Worm (Caenorhabditis elegans) whole organism, young adult: Measurements from ENCODE around the gene C25H3.7.

Experiments used
- B0019.2 ChIP-seq: fragments of 200-800 bp; sonication (Bioruptor generic); conservative IDR thresholded peaks from 2 replicates; pipeline ENCODE4 v1.3.6; 2022; ENCODE audit warnings: missing genetic modification reagents, missing genetic modification characterization, missing compliant biosample characterization
- C06A6.2 ChIP-seq: fragments of 200-800 bp; sonication (Bioruptor generic); conservative IDR thresholded peaks from 2 replicates; pipeline ENCODE4 v1.3.6; 2022; ENCODE audit warnings: missing genetic modification characterization, missing compliant biosample characterization
- F22D6.2 ChIP-seq: sonication (generic microtip); optimal IDR thresholded peaks from 2 replicates; lab custom pipeline; 2016; ENCODE audit warnings: mild to moderate bottlenecking, missing genetic modification characterization, missing compliant biosample characterization
- F23B12.7 ChIP-seq: sonication (generic microtip); optimal IDR thresholded peaks from 2 replicates; lab custom pipeline; 2017; ENCODE audit warnings: missing genetic modification characterization, mild to moderate bottlenecking, missing compliant biosample characterization, antibody characterized with exemption, moderate library complexity; ENCODE audit not compliant: insufficient read depth
- F33H1.4 ChIP-seq: fragments of 200-800 bp; sonication (Bioruptor generic); IDR thresholded peaks from 2 replicates; pipeline ENCODE4 v1.3.6; 2022; ENCODE audit warnings: missing genetic modification reagents, missing genetic modification characterization, missing compliant biosample characterization
- F39B2.1 ChIP-seq: fragments of 200-800 bp; sonication (Bioruptor generic); IDR thresholded peaks from 2 replicates; pipeline ENCODE4 v1.3.6; 2022; ENCODE audit warnings: missing genetic modification reagents, missing genetic modification characterization, missing compliant biosample characterization
- K11D2.4 ChIP-seq: fragments of 200-800 bp; sonication (Bioruptor generic); IDR thresholded peaks from 2 replicates; pipeline ENCODE4 v1.3.6; 2022; ENCODE audit warnings: missing genetic modification reagents, missing genetic modification characterization, missing compliant biosample characterization
- T07F8.4 ChIP-seq: sonication (generic microtip); optimal IDR thresholded peaks from 2 replicates; lab custom pipeline; 2016; ENCODE audit warnings: mild to moderate bottlenecking, missing genetic modification characterization, moderate library complexity, missing compliant biosample characterization
- T26A5.8 ChIP-seq: sonication (generic microtip); optimal IDR thresholded peaks from 2 replicates; lab custom pipeline; 2016; ENCODE audit warnings: missing genetic modification characterization, missing compliant biosample characterization
- Y53G8AR.9 ChIP-seq: fragments of 200-800 bp; sonication (Bioruptor generic); conservative IDR thresholded peaks from 2 replicates; pipeline ENCODE4 v1.3.6; 2022; ENCODE audit warnings: missing genetic modification reagents, missing genetic modification characterization, missing compliant biosample characterization
- Y56A3A.18 ChIP-seq: fragments of 200-800 bp; sonication (Bioruptor generic); IDR thresholded peaks from 2 replicates; pipeline ENCODE4 v1.3.6; 2022; ENCODE audit warnings: missing genetic modification reagents, missing genetic modification characterization, missing compliant biosample characterization
- Y67H2A.10 ChIP-seq: fragments of 200-800 bp; sonication (Bioruptor generic); conservative IDR thresholded peaks from 2 replicates; pipeline ENCODE4 v1.3.6; 2022; ENCODE audit warnings: missing genetic modification reagents, missing genetic modification characterization, missing compliant biosample characterization
- Y79H2A.3 ChIP-seq: fragments of 200-800 bp; sonication (Bioruptor generic); conservative IDR thresholded peaks from 2 replicates; pipeline ENCODE4 v1.3.6; 2022; ENCODE audit warnings: missing genetic modification reagents, missing genetic modification characterization, missing compliant biosample characterization
- Y95B8A.8 ChIP-seq: fragments of 200-800 bp; sonication (Bioruptor generic); IDR thresholded peaks from 2 replicates; pipeline ENCODE4 v1.3.6; 2022; ENCODE audit warnings: missing genetic modification reagents, missing genetic modification characterization, missing compliant biosample characterization
- attf-3 ChIP-seq: fragments of 200-800 bp; sonication (Bioruptor generic); conservative IDR thresholded peaks from 2 replicates; pipeline ENCODE4 v1.3.6; 2022; ENCODE audit warnings: missing genetic modification reagents, missing genetic modification characterization, missing compliant biosample characterization
- attf-5 ChIP-seq: fragments of 200-800 bp; sonication (Bioruptor generic); optimal IDR thresholded peaks from 2 replicates; lab custom pipeline; 2018; ENCODE audit warnings: mild to moderate bottlenecking, missing genetic modification characterization, missing compliant biosample characterization
- ccch-3 ChIP-seq: fragments of 200-800 bp; sonication (Bioruptor generic); optimal IDR thresholded peaks from 2 replicates; lab custom pipeline; 2018; ENCODE audit warnings: mild to moderate bottlenecking, missing genetic modification characterization, missing compliant biosample characterization
- cebp-1 ChIP-seq, 2 experiments: fragments of 200-800 bp in 1 of 2; sonication (Bioruptor generic) in 1 of 2; sonication (generic microtip) in 1 of 2; IDR thresholded peaks in 1 of 2; optimal IDR thresholded peaks in 1 of 2; 2 replicates each; pipeline versions ENCODE4 v1.3.6 to Lab custom; 2017 to 2022; ENCODE audit warnings: missing compliant biosample characterization in 2 of 2, missing genetic modification characterization in 2 of 2, mild to moderate bottlenecking in 1 of 2, missing genetic modification reagents in 1 of 2, moderate library complexity in 1 of 2
- die-1 ChIP-seq: sonication (generic microtip); optimal IDR thresholded peaks from 2 replicates; lab custom pipeline; 2016; ENCODE audit warnings: missing genotype, mild to moderate bottlenecking, missing genetic modification characterization, missing compliant biosample characterization
- egl-18 ChIP-seq: fragments of 200-800 bp; sonication (Bioruptor generic); IDR thresholded peaks from 2 replicates; pipeline ENCODE4 v1.3.6; 2022; ENCODE audit warnings: missing genetic modification reagents, missing genetic modification characterization, missing compliant biosample characterization
- ets-4 ChIP-seq: fragments of 200-800 bp; sonication (Bioruptor generic); optimal IDR thresholded peaks from 2 replicates; lab custom pipeline; 2018; ENCODE audit warnings: mild to moderate bottlenecking, missing genetic modification characterization, missing compliant biosample characterization
- lin-35 ChIP-seq, 3 experiments: fragments of 150-350 bp in 2 of 3; sonication (generic microtip) in 1 of 3; optimal IDR thresholded peaks; 2 replicates each; lab custom pipeline; 2014 to 2018; ENCODE audit warnings: missing biosample characterization in 3 of 3, missing genetic modification characterization in 3 of 3, missing genetic modification reagents in 3 of 3
- mxl-1 ChIP-seq: sonication (generic microtip); optimal IDR thresholded peaks from 2 replicates; lab custom pipeline; 2016; ENCODE audit warnings: missing genetic modification characterization, missing compliant biosample characterization
- nfyb-1 ChIP-seq: fragments of 200-800 bp; sonication (Bioruptor generic); IDR thresholded peaks from 2 replicates; pipeline ENCODE4 v1.3.6; 2022; ENCODE audit warnings: missing genetic modification reagents, missing genetic modification characterization, missing compliant biosample characterization
- pha-4 ChIP-seq: fragments of 150-350 bp; sonication (generic microtip); optimal IDR thresholded peaks from 2 replicates; lab custom pipeline; 2014; ENCODE audit warnings: missing biosample characterization, missing genetic modification reagents, missing genetic modification characterization
- rpc-1 ChIP-seq, 2 experiments: fragments of 150-350 bp in 1 of 2; sonication (generic microtip) in 1 of 2; optimal IDR thresholded peaks; 2 replicates each; lab custom pipeline; 2014 to 2018; ENCODE audit warnings: missing biosample characterization in 1 of 2, missing genetic modification characterization in 1 of 2, missing genetic modification reagents in 1 of 2, missing genotype in 1 of 2
- sea-2 ChIP-seq: fragments of 200-800 bp; sonication (Bioruptor generic); IDR thresholded peaks from 2 replicates; pipeline ENCODE4 v1.3.6; 2022; ENCODE audit warnings: missing genetic modification characterization, missing compliant biosample characterization
- snpc-4 ChIP-seq, 5 experiments: fragments of 150-350 bp in 1 of 5; sonication (generic microtip) in 4 of 5; optimal IDR thresholded peaks; 2 replicates each; lab custom pipeline; 2014 to 2018; ENCODE audit warnings: missing genetic modification characterization in 5 of 5, missing biosample characterization in 3 of 5, antibody characterized with exemption in 2 of 5, mild to moderate bottlenecking in 2 of 5, missing compliant biosample characterization in 2 of 5, missing genotype in 2 of 5, moderate library complexity in 2 of 5, missing genetic modification reagents in 1 of 5
- somi-1 ChIP-seq: fragments of 200-800 bp; sonication (Bioruptor generic); optimal IDR thresholded peaks from 2 replicates; lab custom pipeline; 2018; ENCODE audit warnings: mild to moderate bottlenecking, missing genetic modification characterization, missing compliant biosample characterization
- tbp1 ChIP-seq: fragments of 200-800 bp; sonication (Bioruptor generic); optimal IDR thresholded peaks from 2 replicates; lab custom pipeline; 2018; ENCODE audit warnings: mild to moderate bottlenecking, missing genetic modification characterization, missing compliant biosample characterization
- unc-130 ChIP-seq: sonication (generic microtip); optimal IDR thresholded peaks from 2 replicates; lab custom pipeline; 2016; ENCODE audit warnings: missing genetic modification reagents, missing genetic modification characterization, missing compliant biosample characterization
- zfh-2 ChIP-seq: fragments of 200-800 bp; sonication (Bioruptor generic); conservative IDR thresholded peaks from 2 replicates; pipeline ENCODE4 v1.3.6; 2022; ENCODE audit warnings: missing genetic modification reagents, missing genetic modification characterization, missing compliant biosample characterization
- zim-3 ChIP-seq: sonication (generic microtip); optimal IDR thresholded peaks from 2 replicates; lab custom pipeline; 2017; ENCODE audit warnings: mild to moderate bottlenecking, missing genetic modification characterization, moderate library complexity, missing compliant biosample characterization
- ztf-25 ChIP-seq: fragments of 200-800 bp; sonication (Bioruptor generic); IDR thresholded peaks from 2 replicates; pipeline ENCODE4 v1.3.6; 2022; ENCODE audit warnings: missing genetic modification reagents, missing genetic modification characterization, missing compliant biosample characterization

Gene C25H3.7

ce11 chrII:5708154-5708553 is 39.4 kb upstream of the C25H3.7 start:
- TF ChIP-seq pha-4: no peak
- TF ChIP-seq Y53G8AR.9 (GFP tag; lab: Robert Waterston, UW): no peak
- no peak for TF ChIP-seq egl-18
- TF ChIP-seq F33H1.4 (GFP tag; lab: Robert Waterston, UW): no peak
- no peak for TF ChIP-seq Y56A3A.18 (GFP tag; lab: Robert Waterston, UW)
- no peak for TF ChIP-seq ets-4 (GFP tag; lab: Kevin White, UChicago)
- no peak for TF ChIP-seq unc-130 (GFP tag; lab: Kevin White, UChicago)
- TF ChIP-seq somi-1 (GFP tag; lab: Kevin White, UChicago): no peak
- no peak for TF ChIP-seq die-1
- no peak for TF ChIP-seq Y95B8A.8 (GFP tag; lab: Robert Waterston, UW)
- no peak for TF ChIP-seq attf-5
- no peak for TF ChIP-seq B0019.2 (GFP tag; lab: Robert Waterston, UW)
- no peak for TF ChIP-seq sea-2 (GFP tag; lab: Robert Waterston, UW)
- no peak for TF ChIP-seq zim-3 (tag; lab: Kevin White, UChicago)
- no peak for TF ChIP-seq tbp1 (GFP tag; lab: Kevin White, UChicago)
- no peak for TF ChIP-seq attf-3 (GFP tag; lab: Robert Waterston, UW)
- no peak for TF ChIP-seq lin-35 (GFP tag; optimal IDR thresholded peaks at IDR 0.05; lab: Kevin White, UChicago)
- no peak for TF ChIP-seq ccch-3 (GFP tag; lab: Kevin White, UChicago)
- no peak for TF ChIP-seq ztf-25 (GFP tag; lab: Robert Waterston, UW)

- TF ChIP-seq K11D2.4: no peak
- TF ChIP-seq C06A6.2 (GFP tag; lab: Robert Waterston, UW): no peak
- TF ChIP-seq F39B2.1 (GFP tag; lab: Robert Waterston, UW): no peak
- no peak for TF ChIP-seq die-1
- no peak for TF ChIP-seq zfh-2 (GFP tag; lab: Robert Waterston, UW)
- TF ChIP-seq nfyb-1 (GFP tag; lab: Robert Waterston, UW): 0 out of 2 replicates have a peak, but pooled peaks have one; percentile 34
- no peak for TF ChIP-seq F22D6.2 (tag; lab: Kevin White, UChicago)
- no peak for TF ChIP-seq snpc-4 (GFP tag; optimal IDR thresholded peaks at IDR 0.05; lab: Kevin White, UChicago)
- TF ChIP-seq snpc-4 (tag; optimal IDR thresholded peaks at IDR 0.05; lab: Kevin White, UChicago): no peak
Measured at ce11 chrII:5707532-5707931, 38.8 kb upstream of the C25H3.7 start, which contains the start of gene osta-2. Gene osta-2, plus strand, starts transcription at chrII:5707691.

- TF ChIP-seq T26A5.8 (tag; lab: Kevin White, UChicago): no peak
- no peak for TF ChIP-seq T07F8.4
- no peak for TF ChIP-seq Y67H2A.10 (GFP tag; lab: Robert Waterston, UW)
- no peak for TF ChIP-seq F23B12.7
- TF ChIP-seq rpc-1 (optimal IDR thresholded peaks at IDR 0.05; lab: Kevin White, UChicago): no peak
- no peak for TF ChIP-seq rpc-1 (tag; optimal IDR thresholded peaks at IDR 0.05; lab: Kevin White, UChicago)
- TF ChIP-seq Y79H2A.3 (GFP tag; lab: Robert Waterston, UW): no peak
Measured at ce11 chrII:5704479-5704878, 35.7 kb upstream of the C25H3.7 start.

DNA sequence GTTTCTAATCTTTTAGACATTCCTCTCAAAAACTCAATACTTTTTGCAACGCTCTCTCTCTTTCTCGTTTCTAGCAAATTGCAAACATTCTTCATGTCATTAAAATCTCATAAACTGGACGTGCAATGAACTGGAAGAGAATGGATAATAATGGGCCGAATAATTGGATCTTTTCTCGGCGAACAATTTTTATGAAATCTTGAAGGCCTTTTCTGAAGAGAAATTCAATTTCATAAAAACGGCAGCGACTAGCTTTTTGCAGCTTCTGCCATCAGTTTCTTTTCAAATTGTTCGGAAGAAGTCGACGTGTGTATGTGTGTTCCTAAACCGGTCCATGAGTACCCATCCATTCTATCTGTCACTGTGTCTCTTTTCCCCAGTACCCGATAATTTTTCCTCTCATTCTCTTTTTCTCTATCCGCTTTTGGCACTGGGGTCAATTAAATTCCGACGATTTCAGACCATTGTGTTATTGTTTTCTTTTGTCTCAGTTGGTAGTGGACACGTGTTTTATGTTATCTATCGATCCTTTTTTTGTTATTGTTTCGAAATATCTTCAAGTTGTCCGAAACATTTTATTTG is 34.0 kb upstream of the C25H3.7 start:
- TF ChIP-seq mxl-1 (no peak), cebp-1 (GFP tag; IDR thresholded peaks at IDR 0.05; lab: Robert Waterston, UW) (no peak), cebp-1 (tag; optimal IDR thresholded peaks at IDR 0.05; lab: Kevin White, UChicago) (peak; percentile 28)
